Worm (Caenorhabditis elegans) whole organism, L4/young adult: ENCODE data around the gene ZK856.7.

Experiments used
- dao-5 ChIP-seq: sonication (generic microtip); optimal IDR thresholded peaks from 2 replicates; lab custom pipeline; 2016; ENCODE audit warnings: missing genotype, missing genetic modification characterization, moderate library complexity, missing compliant biosample characterization
- him-1 ChIP-seq: sonication (generic microtip); optimal IDR thresholded peaks from 2 replicates; lab custom pipeline; 2016; ENCODE audit warnings: missing genotype, missing genetic modification reagents, missing genetic modification characterization, missing compliant biosample characterization

ce11 chrV:10166368-10166767 lies 35.5 kb upstream of the ZK856.7 start, which contains the start of gene C51E3.6:
- TF ChIP-seq him-1 (tag; lab: Kevin White, UChicago) (no peak), dao-5 (tag; lab: Kevin White, UChicago) (no peak)
